Fruit fly (Drosophila melanogaster): ENCODE measurements around the gene CG14641.

- no peak for TF ChIP-seq Myc (optimal IDR thresholded peaks at IDR 0.05)
- no peak for TF ChIP-seq psq (optimal IDR thresholded peaks at IDR 0.05)
- no peak for TF ChIP-seq ttk (optimal IDR thresholded peaks at IDR 0.05)
- no peak for TF ChIP-seq insv (optimal IDR thresholded peaks at IDR 0.05)
- TF ChIP-seq Sin3A (optimal IDR thresholded peaks at IDR 0.05): no peak
These were observed at the start of gene CG14641 for dm6 chr3R:4232139-4233017.
